Worm (Caenorhabditis elegans) whole organism, early embryonic: ENCODE measurements around the gene Y71H2B.5.
A peak's percentile ranks its signal among the peaks of the same experiment; 100 is the strongest.

ENCODE experiments used
- B0310.2 ChIP-seq: sonication (generic microtip); optimal IDR thresholded peaks from 2 replicates; lab custom pipeline; 2016; ENCODE audit warnings: mild to moderate bottlenecking, missing genetic modification characterization, missing compliant biosample characterization
- aly-1 ChIP-seq: sonication (generic microtip); optimal IDR thresholded peaks from 2 replicates; lab custom pipeline; 2016; ENCODE audit warnings: missing genetic modification characterization, missing compliant biosample characterization
- ama-1 ChIP-seq: fragments of 150-350 bp; optimal IDR thresholded peaks from 2 replicates; lab custom pipeline; 2014
- ceh-36 ChIP-seq: sonication (generic microtip); optimal IDR thresholded peaks from 2 replicates; lab custom pipeline; 2016; ENCODE audit warnings: missing genetic modification characterization, inconsistent platforms, missing compliant biosample characterization
- ets-7 ChIP-seq: sonication (generic microtip); optimal IDR thresholded peaks from 2 replicates; lab custom pipeline; 2016; ENCODE audit warnings: missing genotype, missing genetic modification characterization, missing compliant biosample characterization
- flt-1 ChIP-seq: fragments of 200-800 bp; sonication (Bioruptor generic); IDR thresholded peaks from 2 replicates; pipeline ENCODE4 v1.3.6; 2022; ENCODE audit warnings: missing genetic modification characterization, missing compliant biosample characterization
- hmbx-1 ChIP-seq: sonication (generic microtip); optimal IDR thresholded peaks from 2 replicates; lab custom pipeline; 2016; ENCODE audit warnings: mild to moderate bottlenecking, missing genetic modification characterization, missing compliant biosample characterization
- hmg-4 ChIP-seq: fragments of 200-800 bp; sonication (Bioruptor generic); optimal IDR thresholded peaks from 2 replicates; lab custom pipeline; 2018; ENCODE audit warnings: mild to moderate bottlenecking, missing genetic modification characterization, missing compliant biosample characterization
- pes-1 ChIP-seq: fragments of 200-800 bp; sonication (Bioruptor generic); IDR thresholded peaks from 2 replicates; pipeline ENCODE4 v1.3.6; 2022; ENCODE audit warnings: missing genetic modification reagents, missing genetic modification characterization, missing compliant biosample characterization
- scrt-1 ChIP-seq: fragments of 200-800 bp; sonication (Bioruptor generic); IDR thresholded peaks from 2 replicates; pipeline ENCODE4 v1.3.6; 2022; ENCODE audit warnings: missing genetic modification characterization, missing compliant biosample characterization
- sea-1 ChIP-seq: fragments of 200-800 bp; sonication (Bioruptor generic); conservative IDR thresholded peaks from 2 replicates; pipeline ENCODE4 v1.3.6; 2022; ENCODE audit warnings: missing genetic modification characterization, missing compliant biosample characterization
- tbx-37 ChIP-seq: fragments of 200-800 bp; sonication (Bioruptor generic); conservative IDR thresholded peaks from 2 replicates; pipeline ENCODE4 v1.3.6; 2022; ENCODE audit warnings: missing genetic modification reagents, missing genetic modification characterization, missing compliant biosample characterization
- tra-4 ChIP-seq: sonication (generic microtip); optimal IDR thresholded peaks from 2 replicates; lab custom pipeline; 2017; ENCODE audit warnings: missing genetic modification characterization, missing compliant biosample characterization

ce11 chrIII:2641659-2642058, 33.8 kb downstream of the Y71H2B.5 start:
- no peak for TF ChIP-seq ama-1 (lab: Kevin White, UChicago)
- TF ChIP-seq pes-1, result no peak
- TF ChIP-seq tra-4 (tag; lab: Kevin White, UChicago), result no peak
- no peak for TF ChIP-seq hmbx-1 (tag; lab: Kevin White, UChicago)
- TF ChIP-seq B0310.2 (tag; lab: Kevin White, UChicago), result no peak
- TF ChIP-seq flt-1 (GFP tag; lab: Robert Waterston, UW), result no peak
- no peak for TF ChIP-seq ets-7 (tag; lab: Kevin White, UChicago)
- TF ChIP-seq hmg-4 (GFP tag; lab: Kevin White, UChicago), result no peak
- TF ChIP-seq aly-1, result no peak
- TF ChIP-seq scrt-1 (GFP tag; lab: Robert Waterston, UW), result no peak
- TF ChIP-seq tbx-37 (GFP tag; lab: Robert Waterston, UW), result no peak
- peak; percentile 52 for TF ChIP-seq ceh-36 (tag; lab: Kevin White, UChicago)
- no peak for TF ChIP-seq sea-1 (GFP tag; lab: Robert Waterston, UW)
